Fruit fly (Drosophila melanogaster): ENCODE measurements around the gene Dad.
A peak's percentile ranks its signal among the peaks of the same experiment; 100 is the strongest.

The Dad gene

DNA sequence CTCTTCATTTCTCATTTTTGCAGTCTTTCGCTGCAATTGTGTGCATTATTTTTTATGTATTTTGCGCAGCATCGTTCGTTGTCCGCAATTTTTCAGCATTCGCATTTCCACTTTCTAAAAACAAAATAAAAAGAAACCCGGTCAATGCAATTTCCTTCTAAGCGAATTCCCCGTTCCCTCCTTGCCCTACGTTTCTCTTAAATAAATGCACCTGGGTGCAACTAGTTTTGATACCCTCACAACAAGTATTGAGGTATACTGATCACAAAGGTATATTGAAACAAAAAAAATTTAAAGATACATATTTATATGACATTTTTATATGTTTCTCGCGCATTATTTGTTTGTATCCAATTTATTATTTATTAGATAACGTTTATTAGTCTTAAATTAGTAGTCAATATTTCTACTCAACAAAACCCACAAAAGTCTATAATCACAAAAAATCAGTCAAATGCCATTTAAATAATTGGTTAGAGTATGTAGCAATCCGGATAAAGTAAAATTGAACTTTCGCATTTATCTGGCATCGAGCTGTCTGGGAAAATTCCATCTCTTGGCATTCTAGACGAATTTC is 27.6 kb downstream of the Dad start (continued):
- TF ChIP-seq CG3995 (GFP tag; optimal IDR thresholded peaks at IDR 0.05) = no peak
- no peak for TF ChIP-seq CG13296 (GFP tag; optimal IDR thresholded peaks at IDR 0.05)

DNA sequence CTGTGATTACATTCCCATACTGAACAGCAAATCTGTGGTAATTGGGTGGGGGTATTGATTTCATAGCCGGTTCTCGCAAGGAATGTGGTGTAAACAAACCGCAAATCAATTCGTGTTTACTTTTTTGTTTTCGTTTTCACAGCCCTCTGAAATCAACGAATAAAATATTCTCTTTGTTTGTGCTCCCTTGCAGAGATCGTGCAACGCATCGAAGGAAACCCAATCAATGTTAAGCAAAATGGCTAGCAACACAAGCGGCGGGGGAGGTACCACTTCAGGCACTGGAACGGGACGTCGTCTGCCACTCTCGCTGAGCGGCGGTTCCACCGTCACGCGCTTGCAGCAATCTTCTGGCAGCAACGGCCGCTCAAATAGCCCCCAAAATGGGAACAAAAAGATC is 28.7 kb downstream of the Dad start:
- TF ChIP-seq nerfin-1 (tag; optimal IDR thresholded peaks at IDR 0.05) (peak; percentile 34), nmo (GFP tag; optimal IDR thresholded peaks at IDR 0.05) (no peak), tll (GFP tag; optimal IDR thresholded peaks at IDR 0.05) (peak in 1 of 2 experiments; percentile 69), insv (GFP tag; optimal IDR thresholded peaks at IDR 0.05) (no peak), so (GFP tag; IDR thresholded peaks at IDR 0.05) (peak; percentile 33; the same call in 1 of the 3 replicates), Doc3 (GFP tag; IDR thresholded peaks at IDR 0.05; ENCODE audit: partially characterized antibody) (no peak), CG15514 (GFP tag; optimal IDR thresholded peaks at IDR 0.05) (no peak), CG11085 (GFP tag; IDR thresholded peaks at IDR 0.05) (no peak), CG15073 (GFP tag; optimal IDR thresholded peaks at IDR 0.05) (no peak), Dp (GFP tag; optimal IDR thresholded peaks at IDR 0.05) (no peak), Ets65A (GFP tag) (peak; percentile 48), sd (tag; optimal IDR thresholded peaks at IDR 0.05) (peak; percentile 72), CG15479 (GFP tag; optimal IDR thresholded peaks at IDR 0.05) (peak; percentile 80), Med (GFP tag) (peak; percentile 3)

DNA sequence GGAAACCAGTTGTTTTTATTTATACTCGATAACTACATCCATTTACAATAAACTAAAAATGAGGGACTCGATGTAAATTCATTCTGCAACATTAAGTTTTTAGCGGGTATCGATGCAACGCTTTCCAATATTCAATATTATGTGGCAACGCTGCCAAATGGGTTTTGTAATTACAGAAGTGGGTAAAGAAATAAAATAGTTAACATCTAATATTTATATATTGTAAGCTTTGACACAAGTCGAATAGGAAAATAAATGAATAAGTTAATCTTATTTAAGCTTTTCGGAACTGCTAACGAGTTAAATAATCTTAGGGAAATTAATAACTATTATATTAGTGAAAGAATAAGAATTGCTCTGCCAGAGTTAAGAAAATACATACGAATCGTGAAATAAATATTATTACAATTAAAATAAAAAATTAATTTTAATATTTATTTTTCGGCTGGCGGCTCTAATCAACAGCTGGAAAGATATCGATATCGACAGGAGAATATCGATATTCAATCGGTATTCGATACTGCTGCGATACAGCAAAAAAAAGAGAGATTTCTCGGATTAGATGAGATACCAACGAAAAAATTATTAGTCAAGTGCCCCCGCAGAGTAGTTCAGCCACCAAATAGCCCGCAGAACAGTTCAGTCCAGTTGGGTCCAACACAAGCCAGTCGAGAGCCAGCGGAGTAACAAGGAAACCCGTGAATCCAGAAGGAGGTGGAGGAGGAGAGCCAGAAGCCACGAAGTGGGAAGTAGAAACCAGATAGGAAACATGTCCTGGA is 31.4 kb downstream of the Dad start, which contains the start of gene GckIII:
Gene GckIII, plus strand, starts transcription at position 485 of the 779 bp plus-strand sequence.
- TF ChIP-seq CG13287 (GFP tag; IDR thresholded peaks at IDR 0.05; ENCODE audit: partially characterized antibody) (peak; percentile 87), sc (optimal IDR thresholded peaks at IDR 0.05) (no peak), sc (GFP tag; optimal IDR thresholded peaks at IDR 0.05) (no peak), HHEX (GFP tag; optimal IDR thresholded peaks at IDR 0.05) (no peak), seq (GFP tag; IDR thresholded peaks at IDR 0.05) (no peak), lmd (GFP tag; IDR thresholded peaks at IDR 0.05) (no peak), CG2129 (GFP tag; IDR thresholded peaks at IDR 0.05; ENCODE audit: partially characterized antibody) (peak; percentile 86), sna (GFP tag; IDR thresholded peaks at IDR 0.05; ENCODE audit: partially characterized antibody) (peak; percentile 81), CG10565 (GFP tag; optimal IDR thresholded peaks at IDR 0.05) (no peak), kni (GFP tag; optimal IDR thresholded peaks at IDR 0.05) (no peak), CG7839 (tag; optimal IDR thresholded peaks at IDR 0.05) (no peak), tll (GFP tag; optimal IDR thresholded peaks at IDR 0.05) (no peak), nerfin-1 (tag; optimal IDR thresholded peaks at IDR 0.05) (no peak), Abd-B (GFP tag; optimal IDR thresholded peaks at IDR 0.05) (no peak), Xrp1 (GFP tag; IDR thresholded peaks at IDR 0.05) (peak; percentile 12), CG3726 (GFP tag; IDR thresholded peaks at IDR 0.05) (no peak), hbn (GFP tag; IDR thresholded peaks at IDR 0.05; ENCODE audit: partially characterized antibody) (peak; percentile 52), Aef1 (GFP tag; IDR thresholded peaks at IDR 0.05) (no peak), sens (GFP tag) (peak; percentile 82), lbe (GFP tag; optimal IDR thresholded peaks at IDR 0.05) (no peak), CG14667 (GFP tag; IDR thresholded peaks at IDR 0.05) (no peak), psq (GFP tag; optimal IDR thresholded peaks at IDR 0.05) (no peak), CG11723 (GFP tag; optimal IDR thresholded peaks at IDR 0.05) (no peak), Dref (GFP tag; IDR thresholded peaks at IDR 0.05) (peak; percentile 79), CG13424 (tag; optimal IDR thresholded peaks at IDR 0.05) (no peak), CG2678 (tag; optimal IDR thresholded peaks at IDR 0.05) (no peak), Atf3 (GFP tag; optimal IDR thresholded peaks at IDR 0.05) (no peak), stwl (tag; optimal IDR thresholded peaks at IDR 0.05) (peak; percentile 59), Vsx1 (GFP tag; optimal IDR thresholded peaks at IDR 0.05) (no peak), scrt (GFP tag; optimal IDR thresholded peaks at IDR 0.05) (no peak), corto (GFP tag; optimal IDR thresholded peaks at IDR 0.05) (no peak)

All from whole organism, embryonic.